Fruit fly (Drosophila melanogaster) whole organism, prepupa: Measurements from ENCODE around the gene Wdr33.

Source experiments
- CG10631 ChIP-seq: fragments of 200-800 bp; sonication (Bioruptor generic); optimal IDR thresholded peaks from 2 replicates; lab custom pipeline; 2016; ENCODE audit warnings: missing biosample characterization, missing genetic modification characterization
- CG11294 ChIP-seq: fragments of 200-800 bp; sonication (Bioruptor generic); IDR thresholded peaks from 2 replicates; pipeline ENCODE4 v1.3.6; 2022; ENCODE audit warnings: missing biosample characterization, missing genetic modification characterization
- CG15336 ChIP-seq: fragments of 200-800 bp; sonication (Bioruptor generic); IDR thresholded peaks from 2 replicates; pipeline ENCODE4 v1.3.6; 2022; ENCODE audit warnings: missing biosample characterization, missing genetic modification characterization
- CG16779 ChIP-seq: fragments of 200-800 bp; sonication (Bioruptor generic); optimal IDR thresholded peaks from 3 replicates; lab custom pipeline; 2017; ENCODE audit warnings: missing biosample characterization, mild to moderate bottlenecking, missing genetic modification characterization
- CG3032 ChIP-seq: fragments of 200-800 bp; optimal IDR thresholded peaks from 2 replicates; lab custom pipeline; 2019; ENCODE audit warnings: missing biosample characterization, mild to moderate bottlenecking, missing genetic modification characterization, moderate library complexity
- CG31627 ChIP-seq: fragments of 200-800 bp; sonication (Bioruptor generic); optimal IDR thresholded peaks from 3 replicates; lab custom pipeline; 2016; ENCODE audit warnings: missing biosample characterization, missing genetic modification characterization
- CG32006 ChIP-seq: fragments of 200-800 bp; sonication (Bioruptor generic); optimal IDR thresholded peaks from 3 replicates; lab custom pipeline; 2017; ENCODE audit warnings: missing biosample characterization, mild to moderate bottlenecking, missing genetic modification characterization
- CG34406 ChIP-seq: fragments of 200-800 bp; sonication (Bioruptor generic); optimal IDR thresholded peaks from 3 replicates; lab custom pipeline; 2016; ENCODE audit warnings: missing biosample characterization, missing genetic modification characterization
- CG3919 ChIP-seq: fragments of 200-800 bp; sonication (Bioruptor generic); optimal IDR thresholded peaks from 3 replicates; lab custom pipeline; 2016; ENCODE audit warnings: missing biosample characterization, missing genetic modification characterization
- CG4318 ChIP-seq: fragments of 200-800 bp; sonication (Bioruptor generic); optimal IDR thresholded peaks from 3 replicates; lab custom pipeline; 2017; ENCODE audit warnings: missing biosample characterization, mild to moderate bottlenecking, missing genetic modification characterization
- CG6163 ChIP-seq: fragments of 200-800 bp; sonication (Bioruptor generic); IDR thresholded peaks from 3 replicates; pipeline ENCODE4 v1.3.6; 2022; ENCODE audit warnings: missing biosample characterization, missing genetic modification characterization
- CG6276 ChIP-seq: fragments of 200-800 bp; sonication (Bioruptor generic); optimal IDR thresholded peaks from 2 replicates; lab custom pipeline; 2017; ENCODE audit warnings: missing biosample characterization, mild to moderate bottlenecking, missing genetic modification characterization
- CG6808 ChIP-seq: fragments of 200-800 bp; sonication (Bioruptor generic); optimal IDR thresholded peaks from 3 replicates; lab custom pipeline; 2017; ENCODE audit warnings: missing biosample characterization, missing genetic modification characterization, mild to moderate bottlenecking, moderate library complexity, missing genetic modification reagents
- CG7368 ChIP-seq: fragments of 200-800 bp; sonication (Bioruptor generic); optimal IDR thresholded peaks from 3 replicates; lab custom pipeline; 2016; ENCODE audit warnings: missing biosample characterization, missing genetic modification characterization
- CG8119 ChIP-seq: fragments of 200-800 bp; sonication (Bioruptor generic); IDR thresholded peaks from 3 replicates; pipeline ENCODE4 v1.3.6; 2022; ENCODE audit warnings: missing biosample characterization, missing genetic modification characterization
- CG8632 ChIP-seq: fragments of 200-800 bp; sonication (Bioruptor generic); optimal IDR thresholded peaks from 3 replicates; lab custom pipeline; 2016; ENCODE audit warnings: missing biosample characterization, missing genetic modification characterization
- CG9139 ChIP-seq: fragments of 200-800 bp; sonication (Bioruptor generic); optimal IDR thresholded peaks from 3 replicates; lab custom pipeline; 2017; ENCODE audit warnings: missing biosample characterization, mild to moderate bottlenecking, missing genetic modification characterization
- Eip78C ChIP-seq: fragments of 200-800 bp; sonication (Bioruptor generic); peaks from one replicate; lab custom pipeline; 2016; ENCODE audit warnings: missing biosample characterization, missing genetic modification characterization
- Ets96B ChIP-seq: fragments of 200-800 bp; optimal IDR thresholded peaks from 2 replicates; lab custom pipeline; 2019; ENCODE audit warnings: missing biosample characterization, mild to moderate bottlenecking, missing genetic modification characterization, moderate library complexity
- Gug ChIP-seq: fragments of 200-800 bp; sonication (Bioruptor generic); IDR thresholded peaks from 2 replicates; pipeline ENCODE4 v1.3.6; 2022; ENCODE audit warnings: missing biosample characterization, missing genetic modification characterization
- Hr39 ChIP-seq: fragments of 200-800 bp; sonication (Bioruptor generic); optimal IDR thresholded peaks from 2 replicates; lab custom pipeline; 2016; ENCODE audit warnings: missing biosample characterization, missing genetic modification characterization
- Hr4 ChIP-seq: fragments of 200-800 bp; sonication (Bioruptor generic); optimal IDR thresholded peaks from 3 replicates; lab custom pipeline; 2016; ENCODE audit warnings: missing biosample characterization, missing genetic modification characterization
- Lpt ChIP-seq: fragments of 200-800 bp; sonication (Bioruptor generic); optimal IDR thresholded peaks from 3 replicates; lab custom pipeline; 2016; ENCODE audit warnings: missing biosample characterization, missing genetic modification characterization
- Met ChIP-seq: fragments of 200-800 bp; sonication (Bioruptor generic); optimal IDR thresholded peaks from 3 replicates; lab custom pipeline; 2016; ENCODE audit warnings: missing biosample characterization, missing genetic modification characterization
- OdsH ChIP-seq: fragments of 200-800 bp; sonication (Bioruptor generic); optimal IDR thresholded peaks from 3 replicates; lab custom pipeline; 2016; ENCODE audit warnings: missing biosample characterization, missing genetic modification characterization
- Smox ChIP-seq: fragments of 200-800 bp; sonication (Bioruptor generic); optimal IDR thresholded peaks from 3 replicates; lab custom pipeline; 2016; ENCODE audit warnings: missing biosample characterization, missing genetic modification characterization
- Sox102F ChIP-seq: fragments of 200-800 bp; sonication (Bioruptor generic); optimal IDR thresholded peaks from 2 replicates; lab custom pipeline; 2016; ENCODE audit warnings: missing biosample characterization, mild to moderate bottlenecking, missing genetic modification characterization
- Sox14 ChIP-seq: fragments of 200-800 bp; sonication (Bioruptor generic); optimal IDR thresholded peaks from 3 replicates; lab custom pipeline; 2016; ENCODE audit warnings: missing biosample characterization, missing genetic modification characterization
- Sox15 ChIP-seq: fragments of 200-800 bp; sonication (Bioruptor generic); optimal IDR thresholded peaks from 3 replicates; lab custom pipeline; 2016; ENCODE audit warnings: missing biosample characterization, missing genetic modification characterization
- achi ChIP-seq: fragments of 200-800 bp; sonication (Bioruptor generic); optimal IDR thresholded peaks from 3 replicates; lab custom pipeline; 2016; ENCODE audit warnings: missing biosample characterization, missing genetic modification characterization
- acj6 ChIP-seq: fragments of 200-800 bp; sonication (Bioruptor generic); optimal IDR thresholded peaks from 3 replicates; lab custom pipeline; 2016; ENCODE audit warnings: missing biosample characterization, missing genetic modification characterization
- cyc ChIP-seq: fragments of 200-800 bp; sonication (Bioruptor generic); optimal IDR thresholded peaks from 3 replicates; lab custom pipeline; 2016; ENCODE audit warnings: missing biosample characterization, missing genetic modification characterization
- dac ChIP-seq: fragments of 200-800 bp; sonication (Bioruptor generic); optimal IDR thresholded peaks from 2 replicates; lab custom pipeline; 2017; ENCODE audit warnings: missing biosample characterization, mild to moderate bottlenecking, missing genetic modification characterization
- eg ChIP-seq: fragments of 200-800 bp; sonication (Bioruptor generic); IDR thresholded peaks from 3 replicates; pipeline ENCODE4 v1.3.6; 2022; ENCODE audit warnings: missing biosample characterization, missing genetic modification characterization
- esn ChIP-seq: fragments of 200-800 bp; sonication (Bioruptor generic); optimal IDR thresholded peaks from 2 replicates; lab custom pipeline; 2016; ENCODE audit warnings: missing biosample characterization, mild to moderate bottlenecking, missing genetic modification characterization, moderate library complexity
- fd59A ChIP-seq: fragments of 200-800 bp; sonication (Bioruptor generic); optimal IDR thresholded peaks from 2 replicates; lab custom pipeline; 2017; ENCODE audit warnings: missing biosample characterization, mild to moderate bottlenecking, missing genetic modification characterization, missing genetic modification reagents
- fd85E ChIP-seq: fragments of 200-800 bp; sonication (Bioruptor generic); optimal IDR thresholded peaks from 3 replicates; lab custom pipeline; 2016; ENCODE audit warnings: missing biosample characterization, missing genetic modification characterization
- lz ChIP-seq: fragments of 200-800 bp; sonication (Bioruptor generic); optimal IDR thresholded peaks from 3 replicates; lab custom pipeline; 2016; ENCODE audit warnings: missing biosample characterization, missing genetic modification characterization
- net ChIP-seq: fragments of 200-800 bp; sonication (Bioruptor generic); optimal IDR thresholded peaks from 3 replicates; lab custom pipeline; 2016; ENCODE audit warnings: missing biosample characterization, missing genetic modification characterization
- pdm3 ChIP-seq: fragments of 200-800 bp; sonication (Bioruptor generic); optimal IDR thresholded peaks from 3 replicates; lab custom pipeline; 2016; ENCODE audit warnings: missing biosample characterization, missing genetic modification characterization
- salr ChIP-seq, 2 experiments: fragments of 200-800 bp; sonication (Bioruptor generic); optimal IDR thresholded peaks; 3 replicates each; lab custom pipeline; 2016 to 2018; ENCODE audit warnings: missing biosample characterization in 2 of 2, missing genetic modification characterization in 2 of 2, mild to moderate bottlenecking in 1 of 2
- spab ChIP-seq: fragments of 200-800 bp; sonication (Bioruptor generic); optimal IDR thresholded peaks from 2 replicates; lab custom pipeline; 2017; ENCODE audit warnings: missing biosample characterization, mild to moderate bottlenecking, missing genetic modification characterization, missing genetic modification reagents
- svp ChIP-seq: fragments of 200-800 bp; sonication (Bioruptor generic); peaks from one replicate; lab custom pipeline; 2016; ENCODE audit warnings: missing biosample characterization, missing genetic modification characterization
- vri ChIP-seq: fragments of 200-800 bp; sonication (Bioruptor generic); optimal IDR thresholded peaks from 3 replicates; lab custom pipeline; 2016; ENCODE audit warnings: missing biosample characterization, mild to moderate bottlenecking, missing genetic modification characterization

The Wdr33 gene

dm6 chr3R:5705469-5706067 lies 45.1 kb downstream of the Wdr33 start:
- TF ChIP-seq Gug: peak; percentile 35; the same call in 1 of the 2 replicates
- no peak for TF ChIP-seq dac (GFP tag; lab: Kevin White, UChicago)
- TF ChIP-seq CG6808 (GFP tag; lab: Kevin White, UChicago): peak; percentile 41
- peak; percentile 24 for TF ChIP-seq CG10631
- peak; percentile 16 for TF ChIP-seq CG31627 (GFP tag; lab: Kevin White, UChicago)
- peak; percentile 72; the same call in 2 of the 3 replicates for TF ChIP-seq eg (GFP tag; lab: Robert Waterston, UW)
- peak; percentile 88 for TF ChIP-seq Eip78C (GFP tag; lab: Kevin White, UChicago)
- no peak for TF ChIP-seq CG9139 (GFP tag; lab: Kevin White, UChicago)
- no peak for TF ChIP-seq Sox15 (GFP tag; lab: Kevin White, UChicago)
- TF ChIP-seq salr (GFP tag; optimal IDR thresholded peaks at IDR 0.05; lab: Kevin White, UChicago): peak in 1 of 2 experiments; percentile 53
- TF ChIP-seq CG15336 (GFP tag; lab: Robert Waterston, UW): peak; percentile 82
- TF ChIP-seq svp: peak; percentile 60
- no peak for TF ChIP-seq vri (GFP tag; lab: Kevin White, UChicago)
- TF ChIP-seq Hr4: peak; percentile 72
- TF ChIP-seq Hr39 (GFP tag; lab: Kevin White, UChicago): peak; percentile 10
- TF ChIP-seq CG8632: peak; percentile 18
- peak; percentile 32 for TF ChIP-seq CG4318 (GFP tag; lab: Kevin White, UChicago)
- no peak for TF ChIP-seq fd59A (GFP tag; lab: Kevin White, UChicago)
- TF ChIP-seq spab: peak; percentile 28
- peak; percentile 60; the same call in 1 of the 2 replicates for TF ChIP-seq CG11294
- TF ChIP-seq OdsH (GFP tag; lab: Kevin White, UChicago): peak; percentile 65
- TF ChIP-seq Sox14 (GFP tag; lab: Kevin White, UChicago): peak; percentile 37
- TF ChIP-seq Met (GFP tag; lab: Kevin White, UChicago): peak; percentile 18
- TF ChIP-seq Smox (GFP tag; lab: Kevin White, UChicago): peak; percentile 1
- no peak for TF ChIP-seq CG7368 (GFP tag; lab: Kevin White, UChicago)
- TF ChIP-seq Ets96B (tag; lab: Kevin White, UChicago): no peak
- peak; percentile 11 for TF ChIP-seq net (GFP tag; lab: Kevin White, UChicago)
- TF ChIP-seq CG32006 (GFP tag; lab: Kevin White, UChicago): peak; percentile 80
- TF ChIP-seq pdm3 (GFP tag; lab: Kevin White, UChicago): peak; percentile 60
- peak; percentile 6 for TF ChIP-seq Lpt (GFP tag; lab: Kevin White, UChicago)
- TF ChIP-seq lz (GFP tag; lab: Kevin White, UChicago): peak; percentile 11
- no peak for TF ChIP-seq Sox102F (GFP tag; lab: Kevin White, UChicago)
- TF ChIP-seq CG8119 (GFP tag; lab: Robert Waterston, UW): peak; percentile 74
- peak; percentile 44 for TF ChIP-seq CG3919 (GFP tag; lab: Kevin White, UChicago)
- no peak for TF ChIP-seq CG34406 (GFP tag; lab: Kevin White, UChicago)
- peak; percentile 49 for TF ChIP-seq acj6
- no peak for TF ChIP-seq CG3032
- peak; percentile 71 for TF ChIP-seq CG6276 (GFP tag; lab: Kevin White, UChicago)
- no peak for TF ChIP-seq cyc (GFP tag; lab: Kevin White, UChicago)
- peak; percentile 28 for TF ChIP-seq achi (GFP tag; lab: Kevin White, UChicago)
- peak; percentile 39; the same call in 1 of the 3 replicates for TF ChIP-seq CG6163 (GFP tag; lab: Robert Waterston, UW)
- no peak for TF ChIP-seq fd85E (GFP tag; lab: Kevin White, UChicago)
- TF ChIP-seq CG16779 (tag; lab: Kevin White, UChicago): peak; percentile 25
- TF ChIP-seq esn (GFP tag; lab: Kevin White, UChicago): no peak
